Fruit fly (Drosophila melanogaster): ENCODE results near the gene CG10096.

The CG10096 gene

dm6 chr3R:12433764-12434163 lies 38.0 kb upstream of the CG10096 start, which contains the start of the genes Aos1 and Srlp (continued):
- peak; percentile 54 for TF ChIP-seq CG13296 (GFP tag; optimal IDR thresholded peaks at IDR 0.05)
- no peak for TF ChIP-seq hkb (optimal IDR thresholded peaks at IDR 0.05)
- TF ChIP-seq hkb (GFP tag; IDR thresholded peaks at IDR 0.05) = no peak
- TF ChIP-seq CG11456 (GFP tag; IDR thresholded peaks at IDR 0.05) = no peak
- peak; percentile 69 for TF ChIP-seq Xbp1 (GFP tag; optimal IDR thresholded peaks at IDR 0.05)
- TF ChIP-seq CG10543 (GFP tag; optimal IDR thresholded peaks at IDR 0.05) = peak; percentile 41
- no peak for TF ChIP-seq CG15011 (GFP tag; optimal IDR thresholded peaks at IDR 0.05)
- no peak for TF ChIP-seq nerfin-2 (GFP tag; IDR thresholded peaks at IDR 0.05; ENCODE audit: partially characterized antibody)
- TF ChIP-seq CG12744 (GFP tag; optimal IDR thresholded peaks at IDR 0.05) = no peak
- TF ChIP-seq CG9215 (GFP tag; IDR thresholded peaks at IDR 0.05) = peak; percentile 58
- no peak for TF ChIP-seq luna (GFP tag; optimal IDR thresholded peaks at IDR 0.05)
- no peak for TF ChIP-seq btn (GFP tag; optimal IDR thresholded peaks at IDR 0.05)
- peak; percentile 72 for TF ChIP-seq CG4617 (GFP tag; optimal IDR thresholded peaks at IDR 0.05; ENCODE audit: borderline replicate concordance)
- no peak for TF ChIP-seq Hsf (GFP tag; optimal IDR thresholded peaks at IDR 0.05)
- no peak for TF ChIP-seq CG7987 (GFP tag; optimal IDR thresholded peaks at IDR 0.05)
- TF ChIP-seq stc (GFP tag; IDR thresholded peaks at IDR 0.05) = no peak
- TF ChIP-seq CG10267 (tag; optimal IDR thresholded peaks at IDR 0.05) = peak; percentile 70
- no peak for TF ChIP-seq CG3838 (GFP tag; optimal IDR thresholded peaks at IDR 0.05)
- no peak for TF ChIP-seq CG11093 (GFP tag; IDR thresholded peaks at IDR 0.05)
- TF ChIP-seq CG2199 (GFP tag; IDR thresholded peaks at IDR 0.05) = no peak
- no peak for TF ChIP-seq jing (GFP tag; optimal IDR thresholded peaks at IDR 0.05)
- no peak for TF ChIP-seq H15 (GFP tag; IDR thresholded peaks at IDR 0.05)
- no peak for TF ChIP-seq Ravus (GFP tag; IDR thresholded peaks at IDR 0.05)
- peak; percentile 69 for TF ChIP-seq E2f2 (GFP tag; IDR thresholded peaks at IDR 0.05)
- TF ChIP-seq CG2202 (tag; optimal IDR thresholded peaks at IDR 0.05) = no peak
- no peak for TF ChIP-seq fd102C (GFP tag; optimal IDR thresholded peaks at IDR 0.05)
- no peak for TF ChIP-seq CG8089 (GFP tag; optimal IDR thresholded peaks at IDR 0.05)
- TF ChIP-seq CG31224 (GFP tag; IDR thresholded peaks at IDR 0.05) = no peak
- no peak for TF ChIP-seq cad (GFP tag; optimal IDR thresholded peaks at IDR 0.05)
- TF ChIP-seq CG10462 (GFP tag; optimal IDR thresholded peaks at IDR 0.05) = no peak
- peak; percentile 51 for TF ChIP-seq CG9437 (GFP tag; optimal IDR thresholded peaks at IDR 0.05)
- TF ChIP-seq Dref (GFP tag; IDR thresholded peaks at IDR 0.05) = no peak
- peak; percentile 56 for TF ChIP-seq Max (GFP tag; optimal IDR thresholded peaks at IDR 0.05)
- TF ChIP-seq GATAe (GFP tag; conservative IDR thresholded peaks at IDR 0.05) = no peak
- no peak for TF ChIP-seq ken (GFP tag; IDR thresholded peaks at IDR 0.05)
- TF ChIP-seq CG2889 (GFP tag; IDR thresholded peaks at IDR 0.05) = no peak
- TF ChIP-seq pfk (GFP tag; optimal IDR thresholded peaks at IDR 0.05) = no peak
- TF ChIP-seq CG8388 (GFP tag; optimal IDR thresholded peaks at IDR 0.05) = peak; percentile 44
- TF ChIP-seq CG30403 (GFP tag; optimal IDR thresholded peaks at IDR 0.05) = peak; percentile 73
- no peak for TF ChIP-seq corto (GFP tag; optimal IDR thresholded peaks at IDR 0.05)
- peak; percentile 52 for TF ChIP-seq Ets65A (GFP tag)
- TF ChIP-seq CG14860 (GFP tag; IDR thresholded peaks at IDR 0.05; ENCODE audit: partially characterized antibody) = no peak
- peak; percentile 73 for TF ChIP-seq CG13424 (tag; optimal IDR thresholded peaks at IDR 0.05)
- TF ChIP-seq Hr39 (optimal IDR thresholded peaks at IDR 0.05) = no peak
- TF ChIP-seq NC2β (GFP tag; optimal IDR thresholded peaks at IDR 0.05) = no peak
- TF ChIP-seq CG13775 (GFP tag; optimal IDR thresholded peaks at IDR 0.05) = peak; percentile 56
- TF ChIP-seq CG8290 (GFP tag; optimal IDR thresholded peaks at IDR 0.05) = peak; percentile 19
- no peak for TF ChIP-seq CG8290 (tag; optimal IDR thresholded peaks at IDR 0.05)
- no peak for TF ChIP-seq chn (GFP tag; optimal IDR thresholded peaks at IDR 0.05)
- TF ChIP-seq lbe (GFP tag; optimal IDR thresholded peaks at IDR 0.05) = peak; percentile 51
- no peak for TF ChIP-seq CG3995 (GFP tag; optimal IDR thresholded peaks at IDR 0.05)
- peak; percentile 54 for TF ChIP-seq Fer3 (tag; optimal IDR thresholded peaks at IDR 0.05)
- no peak for TF ChIP-seq Doc3 (GFP tag; IDR thresholded peaks at IDR 0.05; ENCODE audit: partially characterized antibody)
- TF ChIP-seq Antp (GFP tag; optimal IDR thresholded peaks at IDR 0.05) = no peak
